Fruit fly (Drosophila melanogaster) whole organism, prepupa: ENCODE data around the gene CG3690.

Source experiments
- Blimp-1 ChIP-seq: fragments of 200-800 bp; sonication (Bioruptor generic); optimal IDR thresholded peaks from 3 replicates; lab custom pipeline; 2017; ENCODE audit warnings: missing biosample characterization, missing genetic modification characterization, mild to moderate bottlenecking, moderate library complexity, missing genetic modification reagents
- CG10669 ChIP-seq: fragments of 200-800 bp; sonication (Bioruptor generic); optimal IDR thresholded peaks from 3 replicates; lab custom pipeline; 2018; ENCODE audit warnings: missing biosample characterization, mild to moderate bottlenecking, missing genetic modification characterization, moderate library complexity
- CG11294 ChIP-seq: fragments of 200-800 bp; sonication (Bioruptor generic); IDR thresholded peaks from 2 replicates; pipeline ENCODE4 v1.3.6; 2022; ENCODE audit warnings: missing biosample characterization, missing genetic modification characterization
- CG11762 ChIP-seq: fragments of 200-800 bp; sonication (Bioruptor generic); optimal IDR thresholded peaks from 3 replicates; lab custom pipeline; 2016; ENCODE audit warnings: missing biosample characterization, missing genetic modification characterization; ENCODE audit not compliant: insufficient read depth
- CG11902 ChIP-seq: fragments of 200-800 bp; sonication (Bioruptor generic); optimal IDR thresholded peaks from 3 replicates; lab custom pipeline; 2016; ENCODE audit warnings: missing biosample characterization, missing genetic modification characterization
- CG15336 ChIP-seq: fragments of 200-800 bp; sonication (Bioruptor generic); IDR thresholded peaks from 2 replicates; pipeline ENCODE4 v1.3.6; 2022; ENCODE audit warnings: missing biosample characterization, missing genetic modification characterization
- CG16779 ChIP-seq: fragments of 200-800 bp; sonication (Bioruptor generic); optimal IDR thresholded peaks from 3 replicates; lab custom pipeline; 2017; ENCODE audit warnings: missing biosample characterization, mild to moderate bottlenecking, missing genetic modification characterization
- CG3032 ChIP-seq: fragments of 200-800 bp; optimal IDR thresholded peaks from 2 replicates; lab custom pipeline; 2019; ENCODE audit warnings: missing biosample characterization, mild to moderate bottlenecking, missing genetic modification characterization, moderate library complexity
- CG31627 ChIP-seq: fragments of 200-800 bp; sonication (Bioruptor generic); optimal IDR thresholded peaks from 3 replicates; lab custom pipeline; 2016; ENCODE audit warnings: missing biosample characterization, missing genetic modification characterization
- CG32006 ChIP-seq: fragments of 200-800 bp; sonication (Bioruptor generic); optimal IDR thresholded peaks from 3 replicates; lab custom pipeline; 2017; ENCODE audit warnings: missing biosample characterization, mild to moderate bottlenecking, missing genetic modification characterization
- CG3919 ChIP-seq: fragments of 200-800 bp; sonication (Bioruptor generic); optimal IDR thresholded peaks from 3 replicates; lab custom pipeline; 2016; ENCODE audit warnings: missing biosample characterization, missing genetic modification characterization
- CG4318 ChIP-seq: fragments of 200-800 bp; sonication (Bioruptor generic); optimal IDR thresholded peaks from 3 replicates; lab custom pipeline; 2017; ENCODE audit warnings: missing biosample characterization, mild to moderate bottlenecking, missing genetic modification characterization
- CG6163 ChIP-seq: fragments of 200-800 bp; sonication (Bioruptor generic); IDR thresholded peaks from 3 replicates; pipeline ENCODE4 v1.3.6; 2022; ENCODE audit warnings: missing biosample characterization, missing genetic modification characterization
- CG6276 ChIP-seq: fragments of 200-800 bp; sonication (Bioruptor generic); optimal IDR thresholded peaks from 2 replicates; lab custom pipeline; 2017; ENCODE audit warnings: missing biosample characterization, mild to moderate bottlenecking, missing genetic modification characterization
- CG6792 ChIP-seq: fragments of 200-800 bp; sonication (Bioruptor generic); optimal IDR thresholded peaks from 3 replicates; lab custom pipeline; 2016; ENCODE audit warnings: missing biosample characterization, missing genetic modification characterization
- CG8632 ChIP-seq: fragments of 200-800 bp; sonication (Bioruptor generic); optimal IDR thresholded peaks from 3 replicates; lab custom pipeline; 2016; ENCODE audit warnings: missing biosample characterization, missing genetic modification characterization
- CG9139 ChIP-seq: fragments of 200-800 bp; sonication (Bioruptor generic); optimal IDR thresholded peaks from 3 replicates; lab custom pipeline; 2017; ENCODE audit warnings: missing biosample characterization, mild to moderate bottlenecking, missing genetic modification characterization
- Eip75B ChIP-seq: fragments of 200-800 bp; sonication (Bioruptor generic); optimal IDR thresholded peaks from 3 replicates; lab custom pipeline; 2016; ENCODE audit warnings: missing biosample characterization, missing genetic modification characterization
- Eip78C ChIP-seq: fragments of 200-800 bp; sonication (Bioruptor generic); peaks from one replicate; lab custom pipeline; 2016; ENCODE audit warnings: missing biosample characterization, missing genetic modification characterization
- Eip93F ChIP-seq: fragments of 200-800 bp; sonication (Bioruptor generic); optimal IDR thresholded peaks from 2 replicates; lab custom pipeline; 2016; ENCODE audit warnings: missing biosample characterization, mild to moderate bottlenecking, missing genetic modification characterization
- Ets96B ChIP-seq: fragments of 200-800 bp; optimal IDR thresholded peaks from 2 replicates; lab custom pipeline; 2019; ENCODE audit warnings: missing biosample characterization, mild to moderate bottlenecking, missing genetic modification characterization, moderate library complexity
- Gug ChIP-seq: fragments of 200-800 bp; sonication (Bioruptor generic); IDR thresholded peaks from 2 replicates; pipeline ENCODE4 v1.3.6; 2022; ENCODE audit warnings: missing biosample characterization, missing genetic modification characterization
- Hr39 ChIP-seq: fragments of 200-800 bp; sonication (Bioruptor generic); optimal IDR thresholded peaks from 2 replicates; lab custom pipeline; 2016; ENCODE audit warnings: missing biosample characterization, missing genetic modification characterization
- Hr4 ChIP-seq: fragments of 200-800 bp; sonication (Bioruptor generic); optimal IDR thresholded peaks from 3 replicates; lab custom pipeline; 2016; ENCODE audit warnings: missing biosample characterization, missing genetic modification characterization
- Met ChIP-seq: fragments of 200-800 bp; sonication (Bioruptor generic); optimal IDR thresholded peaks from 3 replicates; lab custom pipeline; 2016; ENCODE audit warnings: missing biosample characterization, missing genetic modification characterization
- OdsH ChIP-seq: fragments of 200-800 bp; sonication (Bioruptor generic); optimal IDR thresholded peaks from 3 replicates; lab custom pipeline; 2016; ENCODE audit warnings: missing biosample characterization, missing genetic modification characterization
- Smox ChIP-seq: fragments of 200-800 bp; sonication (Bioruptor generic); optimal IDR thresholded peaks from 3 replicates; lab custom pipeline; 2016; ENCODE audit warnings: missing biosample characterization, missing genetic modification characterization
- Sox14 ChIP-seq: fragments of 200-800 bp; sonication (Bioruptor generic); optimal IDR thresholded peaks from 3 replicates; lab custom pipeline; 2016; ENCODE audit warnings: missing biosample characterization, missing genetic modification characterization
- Sox15 ChIP-seq: fragments of 200-800 bp; sonication (Bioruptor generic); optimal IDR thresholded peaks from 3 replicates; lab custom pipeline; 2016; ENCODE audit warnings: missing biosample characterization, missing genetic modification characterization
- achi ChIP-seq: fragments of 200-800 bp; sonication (Bioruptor generic); optimal IDR thresholded peaks from 3 replicates; lab custom pipeline; 2016; ENCODE audit warnings: missing biosample characterization, missing genetic modification characterization
- cyc ChIP-seq: fragments of 200-800 bp; sonication (Bioruptor generic); optimal IDR thresholded peaks from 3 replicates; lab custom pipeline; 2016; ENCODE audit warnings: missing biosample characterization, missing genetic modification characterization
- dac ChIP-seq: fragments of 200-800 bp; sonication (Bioruptor generic); optimal IDR thresholded peaks from 2 replicates; lab custom pipeline; 2017; ENCODE audit warnings: missing biosample characterization, mild to moderate bottlenecking, missing genetic modification characterization
- dsx ChIP-seq: fragments of 200-800 bp; optimal IDR thresholded peaks from 3 replicates; lab custom pipeline; 2019; ENCODE audit warnings: missing biosample characterization, mild to moderate bottlenecking, missing genetic modification characterization, moderate library complexity; ENCODE audit not compliant: poor library complexity, severe bottlenecking
- fd59A ChIP-seq: fragments of 200-800 bp; sonication (Bioruptor generic); optimal IDR thresholded peaks from 2 replicates; lab custom pipeline; 2017; ENCODE audit warnings: missing biosample characterization, mild to moderate bottlenecking, missing genetic modification characterization, missing genetic modification reagents
- fd85E ChIP-seq: fragments of 200-800 bp; sonication (Bioruptor generic); optimal IDR thresholded peaks from 3 replicates; lab custom pipeline; 2016; ENCODE audit warnings: missing biosample characterization, missing genetic modification characterization
- lz ChIP-seq: fragments of 200-800 bp; sonication (Bioruptor generic); optimal IDR thresholded peaks from 3 replicates; lab custom pipeline; 2016; ENCODE audit warnings: missing biosample characterization, missing genetic modification characterization
- net ChIP-seq: fragments of 200-800 bp; sonication (Bioruptor generic); optimal IDR thresholded peaks from 3 replicates; lab custom pipeline; 2016; ENCODE audit warnings: missing biosample characterization, missing genetic modification characterization
- salr ChIP-seq, 2 experiments: fragments of 200-800 bp; sonication (Bioruptor generic); optimal IDR thresholded peaks; 3 replicates each; lab custom pipeline; 2016 to 2018; ENCODE audit warnings: missing biosample characterization in 2 of 2, missing genetic modification characterization in 2 of 2, mild to moderate bottlenecking in 1 of 2
- spab ChIP-seq: fragments of 200-800 bp; sonication (Bioruptor generic); optimal IDR thresholded peaks from 2 replicates; lab custom pipeline; 2017; ENCODE audit warnings: missing biosample characterization, mild to moderate bottlenecking, missing genetic modification characterization, missing genetic modification reagents
- ss ChIP-seq, 2 experiments: fragments of 200-800 bp; sonication (Bioruptor generic); optimal IDR thresholded peaks; 2 replicates in 1 of 2; 3 replicates in 1 of 2; lab custom pipeline; 2017 to 2018; ENCODE audit warnings: mild to moderate bottlenecking in 2 of 2, missing biosample characterization in 2 of 2, missing genetic modification characterization in 2 of 2, moderate library complexity in 1 of 2
- svp ChIP-seq: fragments of 200-800 bp; sonication (Bioruptor generic); peaks from one replicate; lab custom pipeline; 2016; ENCODE audit warnings: missing biosample characterization, missing genetic modification characterization
- topi ChIP-seq: fragments of 200-800 bp; sonication (Bioruptor generic); optimal IDR thresholded peaks from 3 replicates; lab custom pipeline; 2016; ENCODE audit warnings: missing biosample characterization, missing genetic modification characterization
- vri ChIP-seq: fragments of 200-800 bp; sonication (Bioruptor generic); optimal IDR thresholded peaks from 3 replicates; lab custom pipeline; 2016; ENCODE audit warnings: missing biosample characterization, mild to moderate bottlenecking, missing genetic modification characterization

The CG3690 gene

dm6 chrX:953807-954206, 2.1 kb upstream of the CG3690 start (continued):
- TF ChIP-seq CG15336 (GFP tag; lab: Robert Waterston, UW): no peak
- TF ChIP-seq Sox14 (GFP tag; lab: Kevin White, UChicago): no peak
- TF ChIP-seq net (GFP tag; lab: Kevin White, UChicago): no peak
- no peak for TF ChIP-seq CG6276
- TF ChIP-seq CG11902: no peak
- no peak for TF ChIP-seq CG6792 (GFP tag; lab: Kevin White, UChicago)
- no peak for TF ChIP-seq CG11762 (GFP tag; lab: Kevin White, UChicago)
- no peak for TF ChIP-seq dac (GFP tag; lab: Kevin White, UChicago)
- TF ChIP-seq OdsH (GFP tag; lab: Kevin White, UChicago): no peak
- peak; percentile 45 for TF ChIP-seq svp (GFP tag; lab: Kevin White, UChicago)
- no peak for TF ChIP-seq vri (GFP tag; lab: Kevin White, UChicago)
- no peak for TF ChIP-seq CG3032 (tag; lab: Kevin White, UChicago)
- no peak for TF ChIP-seq fd59A (GFP tag; lab: Kevin White, UChicago)
- TF ChIP-seq, all 60 proteins: peak for 7

DNA sequence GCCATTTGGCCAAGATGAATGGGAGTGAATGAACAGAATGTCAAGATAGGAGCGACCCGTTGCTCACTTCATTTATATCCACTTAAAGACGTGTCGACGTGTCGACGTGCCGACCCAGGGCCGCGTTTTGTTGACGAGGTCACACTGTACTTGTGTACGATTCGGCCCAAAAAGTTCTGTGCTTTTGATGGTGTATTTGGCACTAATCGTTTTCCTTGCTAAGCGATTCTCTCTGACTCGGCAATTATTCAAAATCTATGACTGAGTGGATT, 3.5 kb downstream of the CG3690 start:
- TF ChIP-seq CG9139 (GFP tag; lab: Kevin White, UChicago): no peak
- TF ChIP-seq CG3032 (tag; lab: Kevin White, UChicago): no peak
- TF ChIP-seq CG11762 (GFP tag; lab: Kevin White, UChicago): no peak
- no peak for TF ChIP-seq CG11294 (GFP tag; lab: Robert Waterston, UW)
- TF ChIP-seq lz: peak; percentile 6
- no peak for TF ChIP-seq Eip75B (GFP tag; lab: Kevin White, UChicago)
- TF ChIP-seq Hr39 (GFP tag; lab: Kevin White, UChicago): peak; percentile 55
- TF ChIP-seq CG6792 (GFP tag; lab: Kevin White, UChicago): no peak
- TF ChIP-seq CG31627 (GFP tag; lab: Kevin White, UChicago): peak; percentile 45
- TF ChIP-seq svp (GFP tag; lab: Kevin White, UChicago): peak; percentile 1
- no peak for TF ChIP-seq CG32006 (GFP tag; lab: Kevin White, UChicago)
- TF ChIP-seq topi (GFP tag; lab: Kevin White, UChicago): peak; percentile 3
- TF ChIP-seq CG6276: no peak
- TF ChIP-seq CG8632 (GFP tag; lab: Kevin White, UChicago): no peak
- TF ChIP-seq OdsH (GFP tag; lab: Kevin White, UChicago): no peak
- TF ChIP-seq achi (GFP tag; lab: Kevin White, UChicago): no peak
- TF ChIP-seq dsx (GFP tag; lab: Kevin White, UChicago): no peak
- no peak for TF ChIP-seq CG11902
- no peak for TF ChIP-seq spab (GFP tag; lab: Kevin White, UChicago)
- no peak for TF ChIP-seq fd59A (GFP tag; lab: Kevin White, UChicago)
- peak; percentile 38 for TF ChIP-seq Eip78C
- TF ChIP-seq Smox: peak; percentile 20
- TF ChIP-seq CG6163 (GFP tag; lab: Robert Waterston, UW): no peak
- TF ChIP-seq cyc: peak; percentile 34
- peak; percentile 31 for TF ChIP-seq Met (GFP tag; lab: Kevin White, UChicago)
- no peak for TF ChIP-seq Sox14 (GFP tag; lab: Kevin White, UChicago)
- TF ChIP-seq Ets96B: no peak
- TF ChIP-seq CG4318 (GFP tag; lab: Kevin White, UChicago): no peak
- TF ChIP-seq Hr4 (GFP tag; lab: Kevin White, UChicago): no peak

DNA sequence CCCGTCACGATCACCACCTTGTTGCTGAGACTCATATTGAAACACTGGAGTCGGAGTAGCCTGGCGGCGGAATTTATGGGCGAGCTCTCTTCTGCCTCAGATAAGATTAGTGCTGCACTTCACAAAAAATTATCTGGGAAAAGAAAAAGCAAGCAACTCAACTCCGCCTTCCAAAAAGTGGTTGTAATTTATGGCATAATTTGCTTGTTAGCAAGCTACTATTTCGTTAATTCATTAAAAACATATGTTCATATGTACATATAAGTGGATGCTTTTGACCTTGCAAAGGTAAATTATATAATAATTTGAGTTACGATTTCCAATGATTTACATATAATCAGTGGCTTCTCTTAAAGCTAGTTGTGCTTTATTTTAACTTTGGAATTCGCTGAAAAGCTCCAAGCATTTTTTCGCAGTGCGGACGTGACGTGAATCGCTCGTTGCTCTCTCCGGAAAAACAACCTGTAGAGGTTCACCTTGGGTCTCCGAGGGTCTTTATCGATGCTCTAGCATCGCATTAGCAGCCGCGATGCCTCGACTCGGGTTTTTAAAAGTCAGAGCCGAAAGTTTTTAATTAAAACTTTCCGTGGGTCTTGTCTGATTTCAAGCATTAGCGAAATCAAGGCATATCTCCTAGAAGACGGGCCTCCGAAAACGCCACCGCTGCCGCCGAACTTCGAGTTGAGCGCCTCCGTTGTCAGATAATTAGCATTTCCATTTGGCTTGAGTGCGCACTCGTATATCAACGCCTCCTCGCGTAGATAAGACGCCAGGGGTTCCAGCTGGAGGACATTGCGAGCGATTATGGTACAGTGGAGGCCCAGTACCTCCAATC, 4.0 kb downstream of the CG3690 start, which contains the start of gene CG3699:
CG3699 (minus strand) TSS at position 51 of the 835 bp plus-strand sequence.
- TF ChIP-seq cyc (peak; percentile 38), Sox14 (GFP tag; lab: Kevin White, UChicago) (peak; percentile 41), topi (GFP tag; lab: Kevin White, UChicago) (peak; percentile 68), CG4318 (GFP tag; lab: Kevin White, UChicago) (no peak), CG3919 (peak; percentile 44), vri (GFP tag; lab: Kevin White, UChicago) (peak; percentile 40), CG9139 (GFP tag; lab: Kevin White, UChicago) (no peak), Sox15 (GFP tag; lab: Kevin White, UChicago) (peak; percentile 35), CG6163 (GFP tag; lab: Robert Waterston, UW) (no peak), CG16779 (tag; lab: Kevin White, UChicago) (no peak), Blimp-1 (no peak), Smox (peak; percentile 60), CG10669 (peak; percentile 41), Met (GFP tag; lab: Kevin White, UChicago) (peak; percentile 43), Eip93F (no peak), net (GFP tag; lab: Kevin White, UChicago) (peak; percentile 49), dsx (GFP tag; lab: Kevin White, UChicago) (no peak), CG3032 (tag; lab: Kevin White, UChicago) (peak; percentile 45), salr (GFP tag; optimal IDR thresholded peaks at IDR 0.05; lab: Kevin White, UChicago) (no peak), ss (GFP tag; optimal IDR thresholded peaks at IDR 0.05; lab: Kevin White, UChicago) (peak in 1 of 2 experiments; percentile 21), Eip75B (GFP tag; lab: Kevin White, UChicago) (peak; percentile 42), CG11294 (GFP tag; lab: Robert Waterston, UW) (no peak), Hr39 (GFP tag; lab: Kevin White, UChicago) (peak; percentile 60), fd59A (GFP tag; lab: Kevin White, UChicago) (peak; percentile 4), Gug (no peak), fd85E (no peak)
